Worm (Caenorhabditis elegans): ENCODE measurements around the gene W10G11.1.

DNA sequence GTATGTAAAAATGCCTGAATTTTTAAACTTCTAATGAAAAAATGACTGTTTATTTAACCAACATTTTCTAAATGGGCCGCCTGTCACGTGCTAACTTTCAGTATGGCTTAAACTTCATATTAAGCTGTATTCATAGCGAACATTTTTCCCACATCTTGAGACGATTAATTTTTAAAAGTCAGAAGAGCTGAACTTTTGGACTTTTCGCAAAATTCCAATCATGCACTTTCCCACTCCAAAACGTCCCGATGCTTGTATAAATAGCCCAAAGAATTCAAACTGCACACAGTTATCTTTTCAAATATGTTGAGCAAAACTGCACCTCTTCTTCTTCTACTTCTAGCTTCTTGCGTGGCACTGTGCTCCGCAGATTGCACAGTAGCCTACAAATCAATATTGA lies 16.2 kb upstream of the W10G11.1 start, which contains the start of gene clec-132:
- TF ChIP-seq hlh-30 (tag; optimal IDR thresholded peaks at IDR 0.05; ENCODE audit: insufficient read depth) (no peak), ceh-14 (tag; optimal IDR thresholded peaks at IDR 0.05) (no peak), ama-1 (optimal IDR thresholded peaks at IDR 0.05) (no peak), nhr-11 (tag; optimal IDR thresholded peaks at IDR 0.05) (no peak), fkh-10 (GFP tag; optimal IDR thresholded peaks at IDR 0.05) (no peak), ceh-31 (tag; optimal IDR thresholded peaks at IDR 0.05) (no peak), ceh-9 (tag; optimal IDR thresholded peaks at IDR 0.05) (no peak)
